In the genomic region with DNA sequence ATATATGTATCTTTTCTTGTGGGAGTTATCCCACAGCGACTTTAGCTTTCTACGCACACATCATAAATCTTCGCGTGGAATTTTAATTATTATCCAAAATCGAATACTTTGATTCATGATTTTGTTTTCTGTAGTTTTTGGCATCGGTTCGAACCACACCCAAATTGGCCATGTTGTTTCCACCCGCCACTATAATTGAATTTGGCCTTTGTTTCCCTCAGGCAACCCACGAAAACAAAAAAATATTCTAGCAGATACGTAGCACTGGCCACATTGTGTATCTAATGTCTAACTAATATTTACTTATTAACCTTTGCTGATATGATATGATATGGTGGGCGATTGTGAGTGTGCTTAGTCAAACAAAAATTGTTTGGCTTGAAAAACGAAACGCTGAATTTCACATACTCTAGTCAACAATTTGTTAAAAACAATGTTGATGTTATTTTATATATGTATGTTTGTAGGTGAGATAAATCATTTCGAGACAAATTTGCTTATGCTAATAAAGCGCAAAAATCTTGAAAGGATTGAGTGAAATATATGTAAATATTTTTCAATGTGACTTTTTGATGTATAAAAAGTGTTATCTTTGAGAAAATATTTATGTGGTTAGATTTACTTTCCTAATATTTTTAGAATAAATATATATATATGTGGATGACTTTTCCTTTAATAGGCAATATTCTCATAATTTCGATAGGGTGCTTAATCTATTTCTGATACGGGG, we compare ENCODE assay signal across 1 fruit fly cellular context.
TF ChIP-seq lines count a peak whose summit lies in the region.

No protein-coding gene starts in this region.

TF ChIP-seq in whole organism, embryonic, 481 proteins besides CTCF, POLR2A, EP300 and RAD21 (continued from another document and continues in another):
- TF ChIP-seq CkIIα-i1 (GFP tag; IDR thresholded peaks at IDR 0.05; lab: Robert Waterston, UW) = no peak
- TF ChIP-seq NC2α (GFP tag; optimal IDR thresholded peaks at IDR 0.05; lab: Kevin White, UChicago) = no peak
- peak; percentile 1 for TF ChIP-seq CG9437 (GFP tag; optimal IDR thresholded peaks at IDR 0.05; lab: Kevin White, UChicago)
- TF ChIP-seq Blimp-1 (GFP tag; optimal IDR thresholded peaks at IDR 0.05; lab: Kevin White, UChicago) = peak; percentile 41
- TF ChIP-seq BtbVII (GFP tag; optimal IDR thresholded peaks at IDR 0.05; lab: Kevin White, UChicago) = no peak
- no peak for TF ChIP-seq pb (GFP tag; optimal IDR thresholded peaks at IDR 0.05; lab: Kevin White, UChicago)
- TF ChIP-seq Dll (GFP tag; IDR thresholded peaks at IDR 0.05; lab: Robert Waterston, UW; ENCODE audit: partially characterized antibody) = no peak
- TF ChIP-seq Camta (GFP tag; optimal IDR thresholded peaks at IDR 0.05; lab: Kevin White, UChicago) = no peak
- no peak for TF ChIP-seq CG12071 (GFP tag; optimal IDR thresholded peaks at IDR 0.05; lab: Kevin White, UChicago)
- no peak for TF ChIP-seq Ets97D (GFP tag; optimal IDR thresholded peaks at IDR 0.05; lab: Kevin White, UChicago)
- peak; percentile 11 for TF ChIP-seq sqz (GFP tag; optimal IDR thresholded peaks at IDR 0.05; lab: Kevin White, UChicago)
- peak; percentile 42 for TF ChIP-seq CG9727 (GFP tag; optimal IDR thresholded peaks at IDR 0.05; lab: Kevin White, UChicago)
- TF ChIP-seq CG12104 (GFP tag; optimal IDR thresholded peaks at IDR 0.05; lab: Kevin White, UChicago) = no peak
- TF ChIP-seq Awh (GFP tag; IDR thresholded peaks at IDR 0.05; lab: Robert Waterston, UW) = no peak
- TF ChIP-seq pros (GFP tag; optimal IDR thresholded peaks at IDR 0.05; lab: Kevin White, UChicago) = no peak
- TF ChIP-seq lab (GFP tag; optimal IDR thresholded peaks at IDR 0.05; lab: Kevin White, UChicago) = peak; percentile 5
- TF ChIP-seq cad (GFP tag; optimal IDR thresholded peaks at IDR 0.05; lab: Kevin White, UChicago) = no peak
- no peak for TF ChIP-seq TFAM (GFP tag; optimal IDR thresholded peaks at IDR 0.05; lab: Kevin White, UChicago)
- TF ChIP-seq Ravus (GFP tag; IDR thresholded peaks at IDR 0.05; lab: Robert Waterston, UW) = no peak
- TF ChIP-seq bowl (GFP tag; IDR thresholded peaks at IDR 0.05; lab: Robert Waterston, UW) = no peak
- no peak for TF ChIP-seq disco-r (GFP tag; optimal IDR thresholded peaks at IDR 0.05; lab: Kevin White, UChicago)
- TF ChIP-seq CG7786 (GFP tag; optimal IDR thresholded peaks at IDR 0.05; lab: Kevin White, UChicago) = no peak
- no peak for TF ChIP-seq ERR (GFP tag; optimal IDR thresholded peaks at IDR 0.05; lab: Kevin White, UChicago)
- TF ChIP-seq cas (GFP tag; IDR thresholded peaks at IDR 0.05; lab: Robert Waterston, UW) = no peak
- TF ChIP-seq dpn (GFP tag; optimal IDR thresholded peaks at IDR 0.05; lab: Kevin White, UChicago) = no peak
- TF ChIP-seq D19B (GFP tag; optimal IDR thresholded peaks at IDR 0.05; lab: Kevin White, UChicago) = no peak
- TF ChIP-seq Atf3 (GFP tag; optimal IDR thresholded peaks at IDR 0.05; lab: Kevin White, UChicago) = no peak
- no peak for TF ChIP-seq schlank (tag; optimal IDR thresholded peaks at IDR 0.05; lab: Kevin White, UChicago)
- no peak for TF ChIP-seq CG34224 (GFP tag; IDR thresholded peaks at IDR 0.05; lab: Robert Waterston, UW; ENCODE audit: partially characterized antibody)
- no peak for TF ChIP-seq CG1529 (GFP tag; optimal IDR thresholded peaks at IDR 0.05; lab: Kevin White, UChicago)
- peak; percentile 7 for TF ChIP-seq fd3F (GFP tag; optimal IDR thresholded peaks at IDR 0.05; lab: Kevin White, UChicago)
- TF ChIP-seq nau (GFP tag; optimal IDR thresholded peaks at IDR 0.05; lab: Kevin White, UChicago) = no peak
- no peak for TF ChIP-seq Gsc (GFP tag; IDR thresholded peaks at IDR 0.05; lab: Robert Waterston, UW)
- no peak for TF ChIP-seq Poxn (GFP tag; IDR thresholded peaks at IDR 0.05; lab: Robert Waterston, UW)
- no peak for TF ChIP-seq Gug (GFP tag; IDR thresholded peaks at IDR 0.05; lab: Robert Waterston, UW)
- TF ChIP-seq Ptx1 (GFP tag; IDR thresholded peaks at IDR 0.05; lab: Robert Waterston, UW) = no peak
- TF ChIP-seq CG10147 (GFP tag; optimal IDR thresholded peaks at IDR 0.05; lab: Kevin White, UChicago) = peak; percentile 12
- TF ChIP-seq CG12942 (GFP tag; optimal IDR thresholded peaks at IDR 0.05; lab: Kevin White, UChicago) = no peak
- TF ChIP-seq CG6175 (GFP tag; IDR thresholded peaks at IDR 0.05; lab: Robert Waterston, UW) = no peak
- TF ChIP-seq CG31441 (GFP tag; IDR thresholded peaks at IDR 0.05; lab: Robert Waterston, UW) = peak; percentile 50
- no peak for TF ChIP-seq MBD-R2 (GFP tag; IDR thresholded peaks at IDR 0.05; lab: Robert Waterston, UW)
- TF ChIP-seq CG14441 (GFP tag; IDR thresholded peaks at IDR 0.05; lab: Robert Waterston, UW) = no peak
- TF ChIP-seq nerfin-1 (tag; optimal IDR thresholded peaks at IDR 0.05; lab: Kevin White, UChicago) = peak; percentile 18
- TF ChIP-seq CG16863 (GFP tag; optimal IDR thresholded peaks at IDR 0.05; lab: Kevin White, UChicago) = no peak
- peak; percentile 65 for TF ChIP-seq CG2678 (tag; optimal IDR thresholded peaks at IDR 0.05; lab: Kevin White, UChicago)
- no peak for TF ChIP-seq gcm (GFP tag; optimal IDR thresholded peaks at IDR 0.05; lab: Kevin White, UChicago)
- peak; percentile 56 for TF ChIP-seq Sox102F (GFP tag; optimal IDR thresholded peaks at IDR 0.05; lab: Kevin White, UChicago)
- TF ChIP-seq CG1792 (GFP tag; optimal IDR thresholded peaks at IDR 0.05; lab: Kevin White, UChicago) = no peak
- no peak for TF ChIP-seq sens-2 (GFP tag; IDR thresholded peaks at IDR 0.05; lab: Robert Waterston, UW)
- no peak for TF ChIP-seq Spps (tag; optimal IDR thresholded peaks at IDR 0.05; lab: Kevin White, UChicago)
- TF ChIP-seq otp (GFP tag; IDR thresholded peaks at IDR 0.05; lab: Robert Waterston, UW) = no peak
- peak; percentile 56 for TF ChIP-seq CG10979 (tag; optimal IDR thresholded peaks at IDR 0.05; lab: Kevin White, UChicago)
- TF ChIP-seq CG1024 (GFP tag; IDR thresholded peaks at IDR 0.05; lab: Robert Waterston, UW) = no peak
- no peak for TF ChIP-seq CG8290 (GFP tag; optimal IDR thresholded peaks at IDR 0.05; lab: Kevin White, UChicago)
- peak in 1 of 2 experiments; percentile 29 for TF ChIP-seq CG8290 (tag; optimal IDR thresholded peaks at IDR 0.05; lab: Kevin White, UChicago)
- TF ChIP-seq CG9817 (tag; optimal IDR thresholded peaks at IDR 0.05; lab: Kevin White, UChicago) = no peak
- TF ChIP-seq trem (tag; optimal IDR thresholded peaks at IDR 0.05; lab: Kevin White, UChicago) = no peak
- no peak for TF ChIP-seq CG32767 (GFP tag; IDR thresholded peaks at IDR 0.05; lab: Robert Waterston, UW)
- no peak for TF ChIP-seq CG3847 (GFP tag; IDR thresholded peaks at IDR 0.05; lab: Robert Waterston, UW)
- TF ChIP-seq Myb (GFP tag; optimal IDR thresholded peaks at IDR 0.05; lab: Kevin White, UChicago) = no peak
- TF ChIP-seq CG10654 (GFP tag; optimal IDR thresholded peaks at IDR 0.05; lab: Kevin White, UChicago) = no peak
- TF ChIP-seq Pdp1 (GFP tag; optimal IDR thresholded peaks at IDR 0.05; lab: Kevin White, UChicago) = no peak
- TF ChIP-seq Side (GFP tag; optimal IDR thresholded peaks at IDR 0.05; lab: Kevin White, UChicago) = no peak
- no peak for TF ChIP-seq bigmax (GFP tag; optimal IDR thresholded peaks at IDR 0.05; lab: Kevin White, UChicago)
- TF ChIP-seq Nf-YC (tag; optimal IDR thresholded peaks at IDR 0.05; lab: Kevin White, UChicago) = no peak
- peak; percentile 37 for TF ChIP-seq CG7556 (GFP tag; optimal IDR thresholded peaks at IDR 0.05; lab: Kevin White, UChicago)
- TF ChIP-seq hbn (GFP tag; IDR thresholded peaks at IDR 0.05; lab: Robert Waterston, UW; ENCODE audit: partially characterized antibody) = no peak
- no peak for TF ChIP-seq slou (GFP tag; optimal IDR thresholded peaks at IDR 0.05; lab: Kevin White, UChicago)
- no peak for TF ChIP-seq CG33213 (GFP tag; optimal IDR thresholded peaks at IDR 0.05; lab: Kevin White, UChicago)
- no peak for TF ChIP-seq ci (GFP tag; IDR thresholded peaks at IDR 0.05; lab: Robert Waterston, UW)
- TF ChIP-seq Hmr (GFP tag; optimal IDR thresholded peaks at IDR 0.05; lab: Kevin White, UChicago) = peak; percentile 38
- TF ChIP-seq CG15269 (tag; optimal IDR thresholded peaks at IDR 0.05; lab: Kevin White, UChicago) = peak; percentile 14
- TF ChIP-seq hth (optimal IDR thresholded peaks at IDR 0.05; lab: Kevin White, UChicago) = no peak
- TF ChIP-seq ham (GFP tag; IDR thresholded peaks at IDR 0.05; lab: Robert Waterston, UW) = no peak
- no peak for TF ChIP-seq CHES-1-like (GFP tag; optimal IDR thresholded peaks at IDR 0.05; lab: Kevin White, UChicago)
- TF ChIP-seq Doc2 (GFP tag; IDR thresholded peaks at IDR 0.05; lab: Robert Waterston, UW) = no peak
- TF ChIP-seq CG13775 (GFP tag; optimal IDR thresholded peaks at IDR 0.05; lab: Kevin White, UChicago) = no peak
- no peak for TF ChIP-seq CG8478 (optimal IDR thresholded peaks at IDR 0.05; lab: Kevin White, UChicago)
- peak; percentile 13 for TF ChIP-seq fd96Cb (tag; optimal IDR thresholded peaks at IDR 0.05; lab: Kevin White, UChicago)
- TF ChIP-seq so (GFP tag; IDR thresholded peaks at IDR 0.05; lab: Robert Waterston, UW) = no peak
- TF ChIP-seq CG18476 (GFP tag; optimal IDR thresholded peaks at IDR 0.05; lab: Kevin White, UChicago) = peak; percentile 14
- TF ChIP-seq CG43689 (GFP tag; IDR thresholded peaks at IDR 0.05; lab: Robert Waterston, UW) = no peak
- no peak for TF ChIP-seq ewg (GFP tag; optimal IDR thresholded peaks at IDR 0.05; lab: Kevin White, UChicago)
- no peak for TF ChIP-seq MESR4 (GFP tag; optimal IDR thresholded peaks at IDR 0.05; lab: Kevin White, UChicago)
- TF ChIP-seq MTF-1 (GFP tag; optimal IDR thresholded peaks at IDR 0.05; lab: Kevin White, UChicago; ENCODE audit: borderline replicate concordance) = no peak
- no peak for TF ChIP-seq CG10565 (GFP tag; optimal IDR thresholded peaks at IDR 0.05; lab: Kevin White, UChicago)
- TF ChIP-seq CG15073 (GFP tag; optimal IDR thresholded peaks at IDR 0.05; lab: Kevin White, UChicago) = no peak
- TF ChIP-seq nom (GFP tag; optimal IDR thresholded peaks at IDR 0.05; lab: Kevin White, UChicago) = no peak
- no peak for TF ChIP-seq eyg (GFP tag; optimal IDR thresholded peaks at IDR 0.05; lab: Kevin White, UChicago)
- TF ChIP-seq CG11696 (GFP tag; IDR thresholded peaks at IDR 0.05; lab: Robert Waterston, UW) = no peak
- no peak for TF ChIP-seq CG7928 (GFP tag; optimal IDR thresholded peaks at IDR 0.05; lab: Kevin White, UChicago)
- TF ChIP-seq pita (GFP tag; optimal IDR thresholded peaks at IDR 0.05; lab: Kevin White, UChicago) = no peak
- TF ChIP-seq CG42726 (GFP tag; IDR thresholded peaks at IDR 0.05; lab: Robert Waterston, UW; ENCODE audit: partially characterized antibody) = no peak
- TF ChIP-seq E2f1 (GFP tag; IDR thresholded peaks at IDR 0.05; lab: Robert Waterston, UW) = no peak
- no peak for TF ChIP-seq CG14667 (GFP tag; IDR thresholded peaks at IDR 0.05; lab: Robert Waterston, UW)
- no peak for TF ChIP-seq aop (GFP tag; IDR thresholded peaks at IDR 0.05; lab: Robert Waterston, UW)
- TF ChIP-seq shn (GFP tag; optimal IDR thresholded peaks at IDR 0.05; lab: Kevin White, UChicago) = no peak
- no peak for TF ChIP-seq CG30020 (tag; optimal IDR thresholded peaks at IDR 0.05; lab: Kevin White, UChicago)
- TF ChIP-seq Sry-δ (GFP tag; optimal IDR thresholded peaks at IDR 0.05; lab: Kevin White, UChicago) = no peak
- no peak for TF ChIP-seq CG32772 (GFP tag; IDR thresholded peaks at IDR 0.05; lab: Robert Waterston, UW)
- TF ChIP-seq Bgb (GFP tag; IDR thresholded peaks at IDR 0.05; lab: Robert Waterston, UW; ENCODE audit: partially characterized antibody) = no peak
- TF ChIP-seq CG7357 (GFP tag; IDR thresholded peaks at IDR 0.05; lab: Robert Waterston, UW) = no peak
- no peak for TF ChIP-seq scrt (GFP tag; optimal IDR thresholded peaks at IDR 0.05; lab: Kevin White, UChicago)
- no peak for TF ChIP-seq CG16779 (GFP tag; IDR thresholded peaks at IDR 0.05; lab: Robert Waterston, UW)
- no peak for TF ChIP-seq Abd-B (GFP tag; optimal IDR thresholded peaks at IDR 0.05; lab: Kevin White, UChicago)
- no peak for TF ChIP-seq ab (GFP tag; optimal IDR thresholded peaks at IDR 0.05; lab: Kevin White, UChicago)
- TF ChIP-seq mam (GFP tag; optimal IDR thresholded peaks at IDR 0.05; lab: Kevin White, UChicago) = no peak
- no peak for TF ChIP-seq dan (GFP tag; IDR thresholded peaks at IDR 0.05; lab: Robert Waterston, UW)
- no peak for TF ChIP-seq CG17359 (tag; optimal IDR thresholded peaks at IDR 0.05; lab: Kevin White, UChicago)
- no peak for TF ChIP-seq ranshi (GFP tag; IDR thresholded peaks at IDR 0.05; lab: Robert Waterston, UW)
- no peak for TF ChIP-seq pho (GFP tag; optimal IDR thresholded peaks at IDR 0.05; lab: Kevin White, UChicago)
- no peak for TF ChIP-seq CG4360 (GFP tag; IDR thresholded peaks at IDR 0.05; lab: Robert Waterston, UW)
- TF ChIP-seq CG6654 (GFP tag; optimal IDR thresholded peaks at IDR 0.05; lab: Kevin White, UChicago) = no peak
- TF ChIP-seq CG2120 (GFP tag; optimal IDR thresholded peaks at IDR 0.05; lab: Kevin White, UChicago) = peak; percentile 22
- no peak for TF ChIP-seq wek (GFP tag; optimal IDR thresholded peaks at IDR 0.05; lab: Kevin White, UChicago)
- TF ChIP-seq slp2 (GFP tag; optimal IDR thresholded peaks at IDR 0.05; lab: Kevin White, UChicago) = no peak
- no peak for TF ChIP-seq CG4707 (GFP tag; optimal IDR thresholded peaks at IDR 0.05; lab: Kevin White, UChicago)
- no peak for TF ChIP-seq CG4854 (GFP tag; optimal IDR thresholded peaks at IDR 0.05; lab: Kevin White, UChicago)
- no peak for TF ChIP-seq CG3065 (GFP tag; optimal IDR thresholded peaks at IDR 0.05; lab: Kevin White, UChicago)
- TF ChIP-seq al (GFP tag; IDR thresholded peaks at IDR 0.05; lab: Robert Waterston, UW) = no peak
- TF ChIP-seq ash1 (GFP tag; optimal IDR thresholded peaks at IDR 0.05; lab: Kevin White, UChicago) = no peak
- TF ChIP-seq kni (GFP tag; optimal IDR thresholded peaks at IDR 0.05; lab: Kevin White, UChicago) = no peak
- no peak for TF ChIP-seq ind (GFP tag; optimal IDR thresholded peaks at IDR 0.05; lab: Kevin White, UChicago)
- TF ChIP-seq CG18599 (GFP tag; optimal IDR thresholded peaks at IDR 0.05; lab: Kevin White, UChicago) = peak; percentile 48
- TF ChIP-seq salm (tag; optimal IDR thresholded peaks at IDR 0.05; lab: Kevin White, UChicago) = no peak
- TF ChIP-seq ttk (GFP tag; IDR thresholded peaks at IDR 0.05; lab: Robert Waterston, UW) = no peak
- TF ChIP-seq CG12219 (GFP tag; optimal IDR thresholded peaks at IDR 0.05; lab: Kevin White, UChicago) = no peak
- TF ChIP-seq onecut (GFP tag; IDR thresholded peaks at IDR 0.05; lab: Robert Waterston, UW) = no peak
- no peak for TF ChIP-seq CG6689 (GFP tag; IDR thresholded peaks at IDR 0.05; lab: Robert Waterston, UW)
- TF ChIP-seq vfl (GFP tag; optimal IDR thresholded peaks at IDR 0.05; lab: Kevin White, UChicago) = no peak
- TF ChIP-seq abd-A (tag; optimal IDR thresholded peaks at IDR 0.05; lab: Kevin White, UChicago) = no peak
